Fruit fly (Drosophila melanogaster) whole organism, embryonic: ENCODE data around the gene RunxB.

ENCODE experiments used
- CG11398 ChIP-seq: fragments of 200-800 bp; sonication (Bioruptor generic); optimal IDR thresholded peaks from 2 replicates; lab custom pipeline; 2016; ENCODE audit warnings: missing biosample characterization, missing genetic modification characterization
- CG12744 ChIP-seq: fragments of 200-800 bp; sonication (Bioruptor generic); optimal IDR thresholded peaks from 2 replicates; lab custom pipeline; 2016; ENCODE audit warnings: missing biosample characterization, missing genetic modification characterization
- CG13424 ChIP-seq: fragments of 200-800 bp; sonication (Bioruptor generic); optimal IDR thresholded peaks from 2 replicates; lab custom pipeline; 2019; ENCODE audit warnings: missing biosample characterization, mild to moderate bottlenecking, missing genetic modification characterization, moderate library complexity
- CG13624 ChIP-seq: fragments of 200-800 bp; sonication (Bioruptor generic); optimal IDR thresholded peaks from 2 replicates; lab custom pipeline; 2016; ENCODE audit warnings: missing biosample characterization, missing genetic modification characterization
- CG14050 ChIP-seq: fragments of 200-800 bp; sonication (Bioruptor generic); IDR thresholded peaks from 3 replicates; pipeline ENCODE4 v1.3.6; 2022; ENCODE audit warnings: missing biosample characterization, missing genetic modification characterization
- CG15073 ChIP-seq: fragments of 200-800 bp; sonication (Bioruptor generic); optimal IDR thresholded peaks from 2 replicates; lab custom pipeline; 2016; ENCODE audit warnings: missing biosample characterization, missing genetic modification characterization
- CG17186 ChIP-seq: fragments of 200-800 bp; sonication (Bioruptor generic); optimal IDR thresholded peaks from 3 replicates; lab custom pipeline; 2017; ENCODE audit warnings: missing biosample characterization, missing genetic modification reagents, missing genetic modification characterization
- CG17328 ChIP-seq: fragments of 200-800 bp; sonication (Bioruptor generic); IDR thresholded peaks from 2 replicates; pipeline ENCODE4 v1.3.6; 2022; ENCODE audit warnings: missing biosample characterization, missing genetic modification characterization
- CG2120 ChIP-seq: fragments of 200-800 bp; sonication (Bioruptor generic); optimal IDR thresholded peaks from 3 replicates; lab custom pipeline; 2016; ENCODE audit warnings: missing biosample characterization, missing genetic modification characterization
- CG5180 ChIP-seq: fragments of 200-800 bp; sonication (Bioruptor generic); optimal IDR thresholded peaks from 3 replicates; lab custom pipeline; 2017; ENCODE audit warnings: missing biosample characterization, missing genetic modification characterization, mild to moderate bottlenecking, moderate library complexity, missing genetic modification reagents
- CG6654 ChIP-seq: fragments of 200-800 bp; sonication (Bioruptor generic); optimal IDR thresholded peaks from 2 replicates; lab custom pipeline; 2017; ENCODE audit warnings: missing biosample characterization, mild to moderate bottlenecking, missing genetic modification characterization
- CG7357 ChIP-seq: fragments of 200-800 bp; sonication (Bioruptor generic); IDR thresholded peaks from 3 replicates; pipeline ENCODE4 v1.3.6; 2022; ENCODE audit warnings: missing biosample characterization, missing genetic modification characterization
- CHES-1-like ChIP-seq: fragments of 200-800 bp; sonication (Bioruptor generic); optimal IDR thresholded peaks from 2 replicates; lab custom pipeline; 2016; ENCODE audit warnings: missing biosample characterization, missing genetic modification characterization
- Dip2 ChIP-seq: fragments of 200-800 bp; sonication (Bioruptor generic); IDR thresholded peaks from 2 replicates; pipeline ENCODE4 v1.3.6; 2022; ENCODE audit warnings: missing biosample characterization, missing genetic modification characterization
- Gug ChIP-seq: fragments of 200-800 bp; sonication (Bioruptor generic); IDR thresholded peaks from 4 replicates; pipeline ENCODE4 v1.3.6; 2022; ENCODE audit warnings: missing biosample characterization, missing genetic modification characterization
- HLH54F ChIP-seq: fragments of 200-800 bp; sonication (Bioruptor generic); optimal IDR thresholded peaks from 3 replicates; lab custom pipeline; 2016; ENCODE audit warnings: missing biosample characterization, missing genetic modification characterization
- Lhr ChIP-seq: fragments of 200-800 bp; sonication (Bioruptor generic); optimal IDR thresholded peaks from 3 replicates; lab custom pipeline; 2017; ENCODE audit warnings: mild to moderate bottlenecking, missing biosample characterization, missing genetic modification reagents, missing genetic modification characterization
- Lpt ChIP-seq: fragments of >200 bp; optimal IDR thresholded peaks from 2 replicates; lab custom pipeline; 2018; ENCODE audit warnings: missing biosample characterization, missing genetic modification characterization
- Mad ChIP-seq: fragments of 200-800 bp; sonication (Bioruptor generic); optimal IDR thresholded peaks from 2 replicates; lab custom pipeline; 2016; ENCODE audit warnings: missing biosample characterization, missing genetic modification characterization
- Max ChIP-seq: fragments of 200-800 bp; sonication (Bioruptor generic); optimal IDR thresholded peaks from 2 replicates; lab custom pipeline; 2016; ENCODE audit warnings: missing biosample characterization, mild to moderate bottlenecking, missing genetic modification characterization
- Ssrp ChIP-seq: fragments of 200-800 bp; sonication (Bioruptor generic); optimal IDR thresholded peaks from 2 replicates; lab custom pipeline; 2018; ENCODE audit warnings: missing biosample characterization, mild to moderate bottlenecking, missing genetic modification characterization, moderate library complexity
- ac ChIP-seq: fragments of 200-800 bp; sonication (Bioruptor generic); optimal IDR thresholded peaks from 3 replicates; lab custom pipeline; 2017; ENCODE audit warnings: missing biosample characterization, mild to moderate bottlenecking, missing genetic modification characterization
- al ChIP-seq: fragments of 200-800 bp; sonication (Bioruptor generic); IDR thresholded peaks from 2 replicates; pipeline ENCODE4 v1.3.6; 2022; ENCODE audit warnings: missing biosample characterization, missing genetic modification characterization
- ap ChIP-seq: fragments of 200-800 bp; sonication (Bioruptor generic); IDR thresholded peaks from 2 replicates; pipeline ENCODE4 v1.3.6; 2022; ENCODE audit warnings: missing biosample characterization, missing genetic modification characterization
- bbx ChIP-seq: fragments of 200-800 bp; sonication (Bioruptor generic); IDR thresholded peaks from 2 replicates; pipeline ENCODE4 v1.3.6; 2022; ENCODE audit warnings: missing biosample characterization, missing genetic modification characterization; ENCODE audit not compliant: partially characterized antibody
- caup ChIP-seq: fragments of 200-800 bp; sonication (Bioruptor generic); optimal IDR thresholded peaks from 3 replicates; lab custom pipeline; 2017; ENCODE audit warnings: missing biosample characterization, mild to moderate bottlenecking, missing genetic modification characterization, moderate library complexity; ENCODE audit not compliant: severe bottlenecking
- chif ChIP-seq, 2 experiments: fragments of 200-800 bp; sonication (Bioruptor generic); optimal IDR thresholded peaks; 3 replicates each; lab custom pipeline; 2016; ENCODE audit warnings: missing biosample characterization in 2 of 2, missing genetic modification characterization in 2 of 2
- chinmo ChIP-seq: fragments of 200-800 bp; sonication (Bioruptor generic); IDR thresholded peaks from 4 replicates; pipeline ENCODE4 v1.3.6; 2022; ENCODE audit warnings: missing biosample characterization, missing genetic modification characterization; ENCODE audit not compliant: partially characterized antibody
- da ChIP-seq: fragments of 200-800 bp; sonication (Bioruptor generic); optimal IDR thresholded peaks from 2 replicates; lab custom pipeline; 2016; ENCODE audit warnings: missing biosample characterization, missing genetic modification characterization
- disco-r ChIP-seq: fragments of 200-800 bp; sonication (Bioruptor generic); optimal IDR thresholded peaks from 2 replicates; lab custom pipeline; 2016; ENCODE audit warnings: missing biosample characterization, missing genetic modification characterization
- en ChIP-seq: fragments of 200-800 bp; sonication (Bioruptor generic); optimal IDR thresholded peaks from 2 replicates; lab custom pipeline; 2016; ENCODE audit warnings: missing biosample characterization, missing genetic modification characterization
- esg ChIP-seq: fragments of 200-800 bp; sonication (Bioruptor generic); conservative IDR thresholded peaks from 2 replicates; pipeline ENCODE4 v1.3.6; 2022; ENCODE audit warnings: missing biosample characterization, missing genetic modification characterization
- exex ChIP-seq: fragments of 200-800 bp; sonication (Bioruptor generic); optimal IDR thresholded peaks from 4 replicates; lab custom pipeline; 2018; ENCODE audit warnings: missing biosample characterization, mild to moderate bottlenecking, missing genetic modification characterization, moderate library complexity
- fd96Cb ChIP-seq: fragments of 200-800 bp; sonication (Bioruptor generic); optimal IDR thresholded peaks from 2 replicates; lab custom pipeline; 2018; ENCODE audit warnings: missing biosample characterization, mild to moderate bottlenecking, missing genetic modification characterization, moderate library complexity
- grn ChIP-seq: fragments of 200-800 bp; sonication (Bioruptor generic); optimal IDR thresholded peaks from 3 replicates; lab custom pipeline; 2017; ENCODE audit warnings: missing biosample characterization, missing genetic modification characterization
- gsb-n ChIP-seq: fragments of 200-800 bp; sonication (Bioruptor generic); optimal IDR thresholded peaks from 3 replicates; lab custom pipeline; 2018; ENCODE audit warnings: missing biosample characterization, mild to moderate bottlenecking, missing genetic modification characterization
- hb ChIP-seq: fragments of 200-800 bp; sonication (Bioruptor generic); IDR thresholded peaks from 3 replicates; pipeline ENCODE4 v1.3.6; 2022; ENCODE audit warnings: missing biosample characterization, missing genetic modification characterization; ENCODE audit not compliant: partially characterized antibody
- her ChIP-seq: fragments of 200-800 bp; sonication (Bioruptor generic); optimal IDR thresholded peaks from 2 replicates; lab custom pipeline; 2016; ENCODE audit warnings: missing biosample characterization, missing genetic modification characterization
- kah ChIP-seq: fragments of 200-800 bp; sonication (Bioruptor generic); optimal IDR thresholded peaks from 2 replicates; lab custom pipeline; 2018; ENCODE audit warnings: missing biosample characterization, mild to moderate bottlenecking, missing genetic modification characterization
- ken ChIP-seq: fragments of 200-800 bp; sonication (Bioruptor generic); IDR thresholded peaks from 3 replicates; pipeline ENCODE4 v1.3.6; 2022; ENCODE audit warnings: missing biosample characterization, missing genetic modification characterization
- nau ChIP-seq: fragments of 200-800 bp; sonication (Bioruptor generic); optimal IDR thresholded peaks from 3 replicates; lab custom pipeline; 2017; ENCODE audit warnings: missing biosample characterization, mild to moderate bottlenecking, missing genetic modification characterization, missing genetic modification reagents
- onecut ChIP-seq: fragments of 200-800 bp; sonication (Bioruptor generic); IDR thresholded peaks from 2 replicates; pipeline ENCODE4 v1.3.6; 2022; ENCODE audit warnings: missing biosample characterization, missing genetic modification characterization
- otp ChIP-seq: fragments of 200-800 bp; sonication (Bioruptor generic); IDR thresholded peaks from 3 replicates; pipeline ENCODE4, ENCODE4 v1.3.6; 2022; ENCODE audit warnings: missing biosample characterization, missing genetic modification characterization
- pb ChIP-seq: fragments of 200-800 bp; sonication (Bioruptor generic); optimal IDR thresholded peaks from 3 replicates; lab custom pipeline; 2016; ENCODE audit warnings: missing biosample characterization, missing genetic modification characterization
- ranshi ChIP-seq: fragments of 200-800 bp; sonication (Bioruptor generic); IDR thresholded peaks from 2 replicates; pipeline ENCODE4 v1.3.6; 2022; ENCODE audit warnings: missing biosample characterization, missing genetic modification characterization
- sc ChIP-seq, 3 experiments: fragments of >200 bp in 2 of 3; fragments of 200-800 bp in 1 of 3; sonication (Bioruptor generic) in 1 of 3; optimal IDR thresholded peaks; 2 replicates in 2 of 3; 3 replicates in 1 of 3; lab custom pipeline; 2017; ENCODE audit warnings: mild to moderate bottlenecking in 1 of 3, missing biosample characterization in 1 of 3, missing genetic modification characterization in 1 of 3, missing genetic modification reagents in 1 of 3
- slou ChIP-seq: fragments of 200-800 bp; sonication (Bioruptor generic); optimal IDR thresholded peaks from 3 replicates; lab custom pipeline; 2016; ENCODE audit warnings: missing biosample characterization, missing genetic modification characterization
- sob ChIP-seq: fragments of 200-800 bp; sonication (Bioruptor generic); IDR thresholded peaks from 2 replicates; pipeline ENCODE4 v1.3.6; 2022; ENCODE audit warnings: missing biosample characterization, missing genetic modification characterization
- sr ChIP-seq: fragments of 200-800 bp; sonication (Bioruptor generic); IDR thresholded peaks from 3 replicates; pipeline ENCODE4 v1.3.6; 2022; ENCODE audit warnings: missing biosample characterization, missing genetic modification characterization
- tx ChIP-seq: fragments of 200-800 bp; sonication (Bioruptor generic); optimal IDR thresholded peaks from 2 replicates; lab custom pipeline; 2016; ENCODE audit warnings: missing biosample characterization, missing genetic modification characterization
- z ChIP-seq: fragments of 200-800 bp; sonication (Bioruptor generic); IDR thresholded peaks from 3 replicates; pipeline ENCODE4 v1.3.6; 2022; ENCODE audit warnings: missing biosample characterization, missing genetic modification characterization

RunxB gene

DNA sequence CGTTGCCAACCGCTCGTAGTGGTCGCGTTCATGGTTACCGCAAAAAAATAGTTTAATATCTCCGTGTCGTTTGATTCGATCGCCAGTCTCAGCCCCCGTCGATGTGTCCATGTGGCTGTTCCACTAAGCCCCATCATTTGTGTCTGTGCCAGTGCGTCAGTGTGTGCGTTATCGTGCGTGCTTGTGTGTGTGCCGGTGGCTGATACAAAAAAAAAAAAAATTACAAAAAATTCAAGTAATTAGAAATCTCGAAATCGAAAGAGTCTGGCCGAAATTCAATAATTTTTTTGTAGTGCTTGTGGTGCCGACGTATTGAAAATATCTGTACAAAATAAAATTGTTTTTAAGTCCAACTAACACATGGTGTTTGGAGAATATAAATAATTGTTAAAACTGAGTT, at the start of gene RunxB:
RunxB (plus strand) TSS at position 301 of the 400 bp plus-strand sequence.
- TF ChIP-seq chinmo (GFP tag; lab: Robert Waterston, UW) (no peak), CG17186 (GFP tag; lab: Kevin White, UChicago) (no peak), onecut (no peak), CG13624 (GFP tag; lab: Kevin White, UChicago) (no peak), ac (no peak), Lpt (no peak), Dip2 (GFP tag; lab: Robert Waterston, UW) (no peak), ranshi (no peak), tx (no peak), sob (GFP tag; lab: Robert Waterston, UW) (no peak), hb (GFP tag; lab: Robert Waterston, UW) (no peak), en (GFP tag; lab: Kevin White, UChicago) (no peak), sr (GFP tag; lab: Robert Waterston, UW) (no peak), disco-r (no peak), Gug (no peak), CG12744 (GFP tag; lab: Kevin White, UChicago) (no peak), gsb-n (tag; lab: Kevin White, UChicago) (no peak), nau (GFP tag; lab: Kevin White, UChicago) (no peak), sc (optimal IDR thresholded peaks at IDR 0.05; lab: Kevin White, UChicago) (no peak), sc (GFP tag; optimal IDR thresholded peaks at IDR 0.05; lab: Kevin White, UChicago) (no peak), Max (no peak)

dm6 chrX:20488701-20489122, 49.6 kb upstream of the RunxB start:
- TF ChIP-seq bbx (GFP tag; lab: Robert Waterston, UW) (no peak), grn (no peak), sr (GFP tag; lab: Robert Waterston, UW) (no peak), CG5180 (GFP tag; lab: Kevin White, UChicago) (peak; percentile 58), CG6654 (peak; percentile 55), ap (GFP tag; lab: Robert Waterston, UW) (no peak), esg (GFP tag; lab: Robert Waterston, UW) (0 out of 2 replicates have a peak, but pooled peaks have one; percentile 6), slou (GFP tag; lab: Kevin White, UChicago) (no peak), CG2120 (peak; percentile 36), CG7357 (GFP tag; lab: Robert Waterston, UW) (0 out of 3 replicates have a peak, but pooled peaks have one; percentile 5), Dip2 (GFP tag; lab: Robert Waterston, UW) (no peak), fd96Cb (tag; lab: Kevin White, UChicago) (peak; percentile 67), CG13424 (tag; lab: Kevin White, UChicago) (peak; percentile 76), CG14050 (GFP tag; lab: Robert Waterston, UW) (no peak), CG17328 (GFP tag; lab: Robert Waterston, UW) (peak; percentile 32; the same call in 1 of the 2 replicates), chif (GFP tag; optimal IDR thresholded peaks at IDR 0.05; lab: Kevin White, UChicago) (peak; percentile 16 to 32), kah (GFP tag; lab: Kevin White, UChicago) (no peak), her (GFP tag; lab: Kevin White, UChicago) (no peak), Lhr (peak; percentile 17), al (GFP tag; lab: Robert Waterston, UW) (no peak), da (no peak), CHES-1-like (no peak), nau (GFP tag; lab: Kevin White, UChicago) (peak; percentile 69), otp (GFP tag; lab: Robert Waterston, UW) (no peak), z (GFP tag; lab: Robert Waterston, UW) (no peak), exex (tag; lab: Kevin White, UChicago) (no peak), pb (GFP tag; lab: Kevin White, UChicago) (no peak), CG15073 (GFP tag; lab: Kevin White, UChicago) (peak; percentile 28), ken (GFP tag; lab: Robert Waterston, UW) (no peak), CG11398 (GFP tag; lab: Kevin White, UChicago) (no peak), Ssrp (tag; lab: Kevin White, UChicago) (peak; percentile 72), Mad (GFP tag; lab: Kevin White, UChicago) (peak; percentile 5), HLH54F (peak; percentile 23), caup (GFP tag; lab: Kevin White, UChicago) (peak; percentile 30)
